Fruit fly (Drosophila melanogaster) whole organism, adult: Measurements from ENCODE around the gene Sf3b3.

ENCODE experiments used
- CG1620 ChIP-seq: fragments of 200-800 bp; sonication (Bioruptor generic); optimal IDR thresholded peaks from 2 replicates; lab custom pipeline; 2016; ENCODE audit warnings: missing biosample characterization, missing genetic modification characterization
- CG5204 ChIP-seq: fragments of 200-800 bp; sonication (Bioruptor generic); optimal IDR thresholded peaks from 2 replicates; lab custom pipeline; 2016; ENCODE audit warnings: missing biosample characterization, missing genetic modification characterization
- CG7101 ChIP-seq: fragments of 200-800 bp; sonication (Bioruptor generic); optimal IDR thresholded peaks from 2 replicates; lab custom pipeline; 2018; ENCODE audit warnings: missing biosample characterization, mild to moderate bottlenecking, missing genetic modification characterization, moderate library complexity
- Crg-1 ChIP-seq: fragments of 200-800 bp; sonication (Bioruptor generic); optimal IDR thresholded peaks from 2 replicates; lab custom pipeline; 2016; ENCODE audit warnings: missing biosample characterization, missing genetic modification characterization
- Hr96 ChIP-seq: fragments of 200-800 bp; sonication (Bioruptor generic); optimal IDR thresholded peaks from 2 replicates; lab custom pipeline; 2016; ENCODE audit warnings: missing biosample characterization, missing genetic modification characterization
- Mnt ChIP-seq: fragments of 200-800 bp; sonication (Bioruptor generic); optimal IDR thresholded peaks from 2 replicates; lab custom pipeline; 2016; ENCODE audit warnings: missing biosample characterization, mild to moderate bottlenecking, missing genetic modification characterization
- bab1 ChIP-seq: fragments of 200-800 bp; sonication (Bioruptor generic); optimal IDR thresholded peaks from 3 replicates; lab custom pipeline; 2019; ENCODE audit warnings: missing biosample characterization, mild to moderate bottlenecking, missing genetic modification characterization, moderate library complexity
- cic ChIP-seq: fragments of 200-800 bp; sonication (Bioruptor generic); optimal IDR thresholded peaks from 2 replicates; lab custom pipeline; 2017; ENCODE audit warnings: missing biosample characterization, mild to moderate bottlenecking, missing genetic modification characterization, moderate library complexity
- cnc ChIP-seq, 2 experiments: fragments of >200 bp; optimal IDR thresholded peaks; 2 replicates each; lab custom pipeline; 2017
- kay ChIP-seq: fragments of 200-800 bp; sonication (Bioruptor generic); peaks from one replicate; lab custom pipeline; 2016; ENCODE audit warnings: missing biosample characterization, missing genetic modification characterization, borderline replicate concordance
- ovo ChIP-seq: fragments of 200-800 bp; sonication (Bioruptor generic); optimal IDR thresholded peaks from 2 replicates; lab custom pipeline; 2016; ENCODE audit warnings: missing biosample characterization, missing genetic modification characterization
- toe ChIP-seq: fragments of 200-800 bp; sonication (Bioruptor generic); optimal IDR thresholded peaks from 2 replicates; lab custom pipeline; 2016; ENCODE audit warnings: missing biosample characterization, missing genetic modification characterization

DNA sequence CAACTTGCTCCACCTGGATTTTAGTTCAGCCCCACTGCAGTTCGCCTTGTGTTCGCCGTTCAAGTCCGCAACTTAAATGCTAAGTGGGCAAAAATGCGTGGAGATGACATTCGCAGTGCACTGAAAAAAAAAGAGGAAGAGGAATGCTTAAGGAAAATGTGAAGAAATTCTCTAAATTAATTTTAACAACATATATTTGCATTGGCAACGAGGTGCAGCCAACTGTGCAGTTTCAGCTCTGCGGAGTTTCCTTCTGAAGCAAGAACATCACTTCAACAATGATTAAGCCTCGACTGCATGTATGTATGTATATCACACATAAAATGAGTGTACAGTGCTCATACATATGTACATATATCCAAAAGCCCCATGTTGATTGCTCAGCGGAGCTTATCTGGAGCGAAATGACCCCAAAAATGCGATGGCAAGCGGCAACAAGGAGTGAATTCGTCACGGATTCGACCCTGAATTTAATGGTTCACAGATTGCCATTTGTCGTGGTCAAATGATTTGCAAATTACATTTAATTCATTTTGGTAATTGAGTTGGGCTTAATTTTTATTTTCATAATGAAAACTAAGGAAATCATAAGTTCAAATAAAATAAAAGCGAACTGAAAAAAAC, 12.1 kb downstream of the Sf3b3 start:
- no peak for TF ChIP-seq toe (GFP tag; lab: Kevin White, UChicago)
- TF ChIP-seq bab1 (GFP tag; lab: Kevin White, UChicago), result no peak
- no peak for TF ChIP-seq Hr96 (GFP tag; lab: Kevin White, UChicago)
- no peak for TF ChIP-seq cnc (optimal IDR thresholded peaks at IDR 0.05; lab: Kevin White, UChicago)
- TF ChIP-seq kay, result no peak
- no peak for TF ChIP-seq Mnt (GFP tag; lab: Kevin White, UChicago)
- TF ChIP-seq ovo (GFP tag; lab: Kevin White, UChicago), result no peak
- no peak for TF ChIP-seq Crg-1 (GFP tag; lab: Kevin White, UChicago)
- TF ChIP-seq CG1620 (GFP tag; lab: Kevin White, UChicago), result no peak
- no peak for TF ChIP-seq CG5204 (GFP tag; lab: Kevin White, UChicago)
- TF ChIP-seq CG7101 (tag; lab: Kevin White, UChicago), result no peak
- no peak for TF ChIP-seq cic (GFP tag; lab: Kevin White, UChicago)
